Worm (Caenorhabditis elegans) whole organism, L3 larva: ENCODE measurements around the gene zip-2.

Experiments
- R02D3.7 ChIP-seq: fragments of 150-350 bp; optimal IDR thresholded peaks from 2 replicates; lab custom pipeline; 2014; ENCODE audit warnings: missing biosample characterization, missing genetic modification characterization
- aly-2 ChIP-seq: fragments of 150-350 bp; optimal IDR thresholded peaks from 2 replicates; lab custom pipeline; 2014; ENCODE audit warnings: missing biosample characterization, missing genetic modification characterization
- ama-1 ChIP-seq: fragments of 150-350 bp; optimal IDR thresholded peaks from 2 replicates; lab custom pipeline; 2018
- ceh-16 ChIP-seq: sonication (generic microtip); optimal IDR thresholded peaks from 2 replicates; lab custom pipeline; 2017; ENCODE audit warnings: missing biosample characterization, missing genetic modification characterization
- ceh-28 ChIP-seq: fragments of 150-350 bp; optimal IDR thresholded peaks from 2 replicates; lab custom pipeline; 2014; ENCODE audit warnings: missing biosample characterization, missing genetic modification reagents, missing genetic modification characterization
- ceh-82 ChIP-seq: fragments of 150-350 bp; optimal IDR thresholded peaks from 2 replicates; lab custom pipeline; 2014; ENCODE audit warnings: missing biosample characterization, missing genetic modification characterization
- ceh-9 ChIP-seq: sonication (generic microtip); optimal IDR thresholded peaks from 2 replicates; lab custom pipeline; 2018; ENCODE audit warnings: missing biosample characterization, missing genetic modification characterization
- daf-12 ChIP-seq: fragments of 150-350 bp; optimal IDR thresholded peaks from 2 replicates; lab custom pipeline; 2014; ENCODE audit warnings: missing biosample characterization, missing genetic modification reagents, missing genetic modification characterization
- egl-27 ChIP-seq: sonication (generic microtip); optimal IDR thresholded peaks from 4 replicates; lab custom pipeline; 2017; ENCODE audit warnings: missing biosample characterization, missing genetic modification reagents, missing genetic modification characterization
- elt-1 ChIP-seq: fragments of 150-350 bp; optimal IDR thresholded peaks from 2 replicates; lab custom pipeline; 2014; ENCODE audit warnings: missing biosample characterization, missing genetic modification characterization
- elt-2 ChIP-seq: sonication (generic microtip); optimal IDR thresholded peaks from 2 replicates; lab custom pipeline; 2016; ENCODE audit warnings: missing genetic modification reagents, mild to moderate bottlenecking, missing genetic modification characterization, missing compliant biosample characterization
- eor-1 ChIP-seq, 2 experiments: fragments of 150-350 bp; optimal IDR thresholded peaks; 2 replicates each; lab custom pipeline; 2014 to 2018; ENCODE audit warnings: missing biosample characterization in 2 of 2, missing genetic modification characterization in 2 of 2
- fkh-10 ChIP-seq: sonication (generic microtip); optimal IDR thresholded peaks from 2 replicates; lab custom pipeline; 2017; ENCODE audit warnings: missing biosample characterization, missing genetic modification reagents, missing genetic modification characterization
- fos-1 ChIP-seq: fragments of 150-350 bp; optimal IDR thresholded peaks from 2 replicates; lab custom pipeline; 2014; ENCODE audit warnings: missing biosample characterization, missing genetic modification characterization
- hmg-11 ChIP-seq: sonication (generic microtip); optimal IDR thresholded peaks from 2 replicates; lab custom pipeline; 2016; ENCODE audit warnings: missing genetic modification characterization, missing compliant biosample characterization
- jun-1 ChIP-seq: fragments of 150-350 bp; optimal IDR thresholded peaks from 2 replicates; lab custom pipeline; 2014; ENCODE audit warnings: missing biosample characterization, missing genetic modification reagents, missing genetic modification characterization
- lin-15B ChIP-seq: fragments of 150-350 bp; optimal IDR thresholded peaks from 2 replicates; lab custom pipeline; 2014; ENCODE audit warnings: missing biosample characterization, missing genetic modification characterization
- lin-39 ChIP-seq: fragments of 150-350 bp; optimal IDR thresholded peaks from 2 replicates; lab custom pipeline; 2018; ENCODE audit warnings: missing biosample characterization, missing genetic modification reagents, missing genetic modification characterization
- lsy-12 ChIP-seq: sonication (generic microtip); optimal IDR thresholded peaks from 2 replicates; lab custom pipeline; 2016; ENCODE audit warnings: mild to moderate bottlenecking, missing genetic modification characterization, missing compliant biosample characterization
- mdl-1 ChIP-seq: fragments of 150-350 bp; optimal IDR thresholded peaks from 2 replicates; lab custom pipeline; 2014; ENCODE audit warnings: missing biosample characterization, missing genetic modification characterization
- mml-1 ChIP-seq: fragments of 150-350 bp; sonication (generic microtip); optimal IDR thresholded peaks from 3 replicates; lab custom pipeline; 2014; ENCODE audit warnings: missing biosample characterization, missing genetic modification characterization
- nfya-1 ChIP-seq: sonication (generic microtip); optimal IDR thresholded peaks from 2 replicates; lab custom pipeline; 2017; ENCODE audit warnings: missing genetic modification characterization, mild to moderate bottlenecking, missing compliant biosample characterization, antibody characterized with exemption, moderate library complexity; ENCODE audit not compliant: insufficient read depth
- nhr-11 ChIP-seq: fragments of 150-350 bp; optimal IDR thresholded peaks from 2 replicates; lab custom pipeline; 2014; ENCODE audit warnings: missing biosample characterization, missing genetic modification characterization
- nhr-12 ChIP-seq: fragments of 150-350 bp; optimal IDR thresholded peaks from 2 replicates; lab custom pipeline; 2014; ENCODE audit warnings: missing biosample characterization, missing genetic modification characterization
- nhr-23 ChIP-seq: fragments of 150-350 bp; optimal IDR thresholded peaks from 2 replicates; lab custom pipeline; 2014; ENCODE audit warnings: missing biosample characterization, missing genetic modification reagents, missing genetic modification characterization
- nhr-237 ChIP-seq: fragments of 150-350 bp; optimal IDR thresholded peaks from 2 replicates; lab custom pipeline; 2014; ENCODE audit warnings: missing biosample characterization, missing genetic modification characterization
- nhr-25 ChIP-seq: sonication (generic microtip); optimal IDR thresholded peaks from 2 replicates; lab custom pipeline; 2017; ENCODE audit warnings: missing biosample characterization, missing genetic modification characterization
- nhr-28 ChIP-seq: fragments of 150-350 bp; optimal IDR thresholded peaks from 2 replicates; lab custom pipeline; 2014; ENCODE audit warnings: missing biosample characterization, missing genetic modification characterization
- nhr-43 ChIP-seq: sonication (generic microtip); optimal IDR thresholded peaks from 2 replicates; lab custom pipeline; 2016; ENCODE audit warnings: mild to moderate bottlenecking, missing genetic modification characterization, missing compliant biosample characterization; ENCODE audit not compliant: poor library complexity, severe bottlenecking
- nhr-67 ChIP-seq: fragments of 150-350 bp; optimal IDR thresholded peaks from 2 replicates; lab custom pipeline; 2014; ENCODE audit warnings: missing biosample characterization, missing genetic modification characterization
- nhr-76 ChIP-seq: fragments of 150-350 bp; sonication (generic microtip); optimal IDR thresholded peaks from 5 replicates; lab custom pipeline; 2014; ENCODE audit warnings: missing biosample characterization, missing genetic modification characterization
- nhr-77 ChIP-seq: fragments of 150-350 bp; optimal IDR thresholded peaks from 2 replicates; lab custom pipeline; 2014; ENCODE audit warnings: missing biosample characterization, missing genetic modification characterization
- pha-4 ChIP-seq: fragments of 150-350 bp; optimal IDR thresholded peaks from 2 replicates; lab custom pipeline; 2014; ENCODE audit warnings: missing biosample characterization, missing genetic modification reagents, missing genetic modification characterization
- pqm-1 ChIP-seq: fragments of 150-350 bp; optimal IDR thresholded peaks from 2 replicates; lab custom pipeline; 2017; ENCODE audit warnings: missing biosample characterization, missing genetic modification characterization, inconsistent platforms
- skn-1 ChIP-seq: fragments of 150-350 bp; optimal IDR thresholded peaks from 2 replicates; lab custom pipeline; 2014; ENCODE audit warnings: missing biosample characterization, missing genetic modification characterization
- snpc-4 ChIP-seq: fragments of 150-350 bp; optimal IDR thresholded peaks from 2 replicates; lab custom pipeline; 2014; ENCODE audit warnings: missing biosample characterization, missing genetic modification characterization
- tbx-2 ChIP-seq: sonication (generic microtip); optimal IDR thresholded peaks from 2 replicates; lab custom pipeline; 2016; ENCODE audit warnings: mild to moderate bottlenecking, missing genetic modification characterization, missing compliant biosample characterization
- unc-39 ChIP-seq: sonication (generic microtip); optimal IDR thresholded peaks from 4 replicates; lab custom pipeline; 2017; ENCODE audit warnings: missing biosample characterization, missing genetic modification characterization
- unc-62 ChIP-seq: fragments of 150-350 bp; sonication (generic microtip); optimal IDR thresholded peaks from 4 replicates; lab custom pipeline; 2014; ENCODE audit warnings: missing biosample characterization, missing genetic modification reagents, missing genetic modification characterization
- zag-1 ChIP-seq: fragments of 150-350 bp; optimal IDR thresholded peaks from 2 replicates; lab custom pipeline; 2014; ENCODE audit warnings: missing biosample characterization, missing genetic modification characterization
- ztf-11 ChIP-seq: fragments of 150-350 bp; optimal IDR thresholded peaks from 2 replicates; lab custom pipeline; 2014; ENCODE audit warnings: missing biosample characterization, missing genetic modification characterization
- ztf-4 ChIP-seq: fragments of 150-350 bp; optimal IDR thresholded peaks from 2 replicates; lab custom pipeline; 2014; ENCODE audit warnings: missing biosample characterization, missing genetic modification characterization

zip-2 gene

DNA sequence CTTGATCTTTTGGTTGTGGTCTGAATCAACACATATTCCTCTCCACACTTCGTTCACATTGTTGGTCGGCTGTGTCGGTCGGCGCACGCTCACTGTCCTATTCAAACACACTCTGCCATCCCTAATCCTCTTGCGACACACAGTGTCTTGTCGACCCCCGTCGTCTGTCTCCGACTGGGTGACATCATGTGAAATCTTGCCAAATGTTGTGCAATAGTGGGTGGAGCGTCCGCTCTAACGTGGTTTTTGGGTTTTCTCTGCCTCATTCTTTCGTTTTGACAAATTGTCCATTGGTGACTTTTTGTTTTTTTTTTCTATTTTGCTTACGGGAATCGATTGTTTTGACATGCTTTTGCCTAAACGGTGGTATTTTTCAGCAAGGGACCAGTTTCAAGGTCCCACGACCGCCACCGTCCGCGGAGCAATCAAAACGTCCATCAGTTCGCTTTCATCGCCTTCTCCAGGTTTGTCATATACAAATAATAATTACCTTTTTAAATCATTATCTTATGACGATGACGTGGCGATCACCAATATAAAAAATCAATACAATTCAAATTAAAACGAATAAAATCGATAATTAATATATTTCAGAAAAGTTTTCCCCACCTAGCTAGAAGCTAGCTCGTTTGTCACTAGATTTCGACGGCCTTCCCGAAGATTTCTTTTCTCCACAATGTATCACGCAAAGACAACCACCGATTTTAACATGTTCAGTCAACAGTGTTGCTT lies 1.1 kb downstream of the zip-2 start (continued):
- TF ChIP-seq ceh-16 (tag; lab: Kevin White, UChicago) (no peak), nhr-43 (peak; percentile 88), elt-1 (tag; lab: Kevin White, UChicago) (peak; percentile 67), nhr-12 (tag; lab: Kevin White, UChicago) (no peak), nhr-28 (no peak), ama-1 (lab: Kevin White, UChicago) (peak; percentile 93), R02D3.7 (tag; lab: Kevin White, UChicago) (peak; percentile 77), nhr-237 (tag; lab: Kevin White, UChicago) (no peak), skn-1 (tag; lab: Kevin White, UChicago) (peak; percentile 81), mdl-1 (tag; lab: Kevin White, UChicago) (peak; percentile 82), aly-2 (tag; lab: Kevin White, UChicago) (no peak), ceh-82 (tag; lab: Kevin White, UChicago) (no peak)

DNA sequence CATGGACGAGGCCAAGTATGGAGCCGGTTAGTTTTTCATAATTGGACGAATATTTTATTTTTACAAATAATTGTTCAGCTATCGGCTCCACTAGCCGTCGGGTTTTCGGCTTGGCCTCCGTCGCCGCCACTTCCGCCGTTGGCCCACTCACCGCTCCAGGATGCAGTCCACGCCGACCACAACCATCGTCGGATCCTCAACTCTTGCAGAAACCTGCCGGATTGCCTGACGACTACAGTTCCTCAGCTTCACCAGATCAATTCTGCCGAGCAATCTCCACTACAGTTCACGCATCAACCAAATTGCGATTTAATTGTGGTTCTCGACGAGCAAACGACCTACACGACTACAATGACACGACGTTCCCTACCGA lies 1.6 kb downstream of the zip-2 start:
- TF ChIP-seq ceh-9 (tag; lab: Kevin White, UChicago) (no peak), unc-39 (tag; lab: Kevin White, UChicago) (no peak), ceh-82 (tag; lab: Kevin White, UChicago) (no peak), ztf-11 (tag; lab: Kevin White, UChicago) (no peak), nhr-11 (tag; lab: Kevin White, UChicago) (no peak), nhr-28 (no peak), lin-15B (tag; lab: Kevin White, UChicago) (no peak), egl-27 (tag; lab: Kevin White, UChicago) (no peak), nfya-1 (tag; lab: Kevin White, UChicago) (no peak), jun-1 (tag; lab: Kevin White, UChicago) (no peak), skn-1 (tag; lab: Kevin White, UChicago) (no peak)
- TF ChIP-seq, all 47 proteins: peak for 0

DNA sequence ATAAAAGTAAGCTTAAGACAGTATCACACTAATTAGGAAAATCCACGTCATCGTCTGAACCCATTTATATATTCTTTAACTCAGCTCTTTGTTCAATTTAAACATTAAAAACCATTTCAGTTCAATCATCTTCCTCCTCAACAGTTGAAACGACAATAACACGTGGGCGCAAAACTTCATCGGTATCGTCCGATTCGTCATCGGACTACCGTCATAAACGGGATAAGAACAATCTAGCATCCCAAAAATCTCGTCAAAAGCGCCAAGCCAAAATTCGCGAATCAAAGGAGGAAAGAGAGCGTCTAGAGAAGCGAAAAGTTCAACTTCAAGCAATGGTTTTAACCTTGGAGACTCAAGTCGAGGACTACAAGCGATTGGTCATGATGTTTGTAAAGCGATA lies 2.4 kb downstream of the zip-2 start:
- TF ChIP-seq nhr-25 (tag; lab: Kevin White, UChicago) (peak; percentile 30), ama-1 (lab: Kevin White, UChicago) (peak; percentile 60), nhr-43 (peak; percentile 45), pqm-1 (tag; lab: Kevin White, UChicago) (no peak)
- TF ChIP-seq, all 47 proteins: peak for 3

DNA sequence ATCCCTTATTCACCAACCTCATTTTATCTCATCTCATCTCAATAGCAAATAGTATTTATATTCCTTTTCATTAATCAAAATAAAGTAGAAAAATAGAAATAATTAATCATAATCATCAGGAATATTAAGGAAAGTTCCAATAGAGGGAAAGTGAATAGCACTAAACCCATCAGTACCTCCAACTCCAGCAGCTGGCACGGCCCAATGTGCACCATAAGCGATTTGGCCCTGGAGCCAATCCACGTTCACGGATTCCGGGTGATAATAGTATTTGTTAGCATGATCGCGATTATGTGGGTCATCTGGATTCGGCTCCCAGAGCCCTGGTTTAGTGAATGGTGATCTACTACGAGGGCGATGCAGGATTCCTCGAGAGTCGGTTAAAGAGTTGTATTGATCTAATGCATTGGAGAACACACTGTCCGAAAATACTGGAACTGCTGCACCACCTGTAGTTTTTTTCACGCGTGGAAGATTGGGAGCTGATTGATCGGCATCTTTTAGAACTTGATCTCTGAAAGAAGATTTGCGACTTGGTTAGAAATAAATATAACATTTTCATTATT lies 3.0 kb downstream of the zip-2 start:
- peak; percentile 26 for TF ChIP-seq R02D3.7 (tag; lab: Kevin White, UChicago)
- peak; percentile 64 for TF ChIP-seq nhr-77 (tag; lab: Kevin White, UChicago)
- TF ChIP-seq lin-39 (tag; lab: Kevin White, UChicago): peak; percentile 20
- TF ChIP-seq mml-1 (tag; lab: Kevin White, UChicago): no peak
- TF ChIP-seq nfya-1 (tag; lab: Kevin White, UChicago): peak; percentile 38
- TF ChIP-seq fos-1 (tag; lab: Kevin White, UChicago): peak; percentile 84
- no peak for TF ChIP-seq lin-15B (tag; lab: Kevin White, UChicago)
- peak; percentile 61 for TF ChIP-seq jun-1 (tag; lab: Kevin White, UChicago)
- no peak for TF ChIP-seq snpc-4 (tag; lab: Kevin White, UChicago)
- no peak for TF ChIP-seq ztf-11 (tag; lab: Kevin White, UChicago)
- no peak for TF ChIP-seq nhr-23 (tag; lab: Kevin White, UChicago)
- TF ChIP-seq nhr-28: no peak
- peak; percentile 98 for TF ChIP-seq ama-1 (lab: Kevin White, UChicago)
- no peak for TF ChIP-seq eor-1 (tag; optimal IDR thresholded peaks at IDR 0.05; lab: Kevin White, UChicago)
- TF ChIP-seq ceh-28: peak; percentile 71
- TF ChIP-seq lsy-12 (tag; lab: Kevin White, UChicago): peak; percentile 97
- no peak for TF ChIP-seq nhr-11 (tag; lab: Kevin White, UChicago)
- peak; percentile 84 for TF ChIP-seq ztf-4 (tag; lab: Kevin White, UChicago)
- peak; percentile 31 for TF ChIP-seq unc-62 (GFP tag; lab: Kevin White, UChicago)
- peak; percentile 47 for TF ChIP-seq pha-4
- no peak for TF ChIP-seq egl-27 (tag; lab: Kevin White, UChicago)
- TF ChIP-seq ceh-82 (tag; lab: Kevin White, UChicago): peak; percentile 7
- TF ChIP-seq hmg-11 (tag; lab: Kevin White, UChicago): peak; percentile 42
- peak; percentile 42 for TF ChIP-seq zag-1 (tag; lab: Kevin White, UChicago)
- TF ChIP-seq unc-39 (tag; lab: Kevin White, UChicago): peak; percentile 43
- TF ChIP-seq elt-2 (tag; lab: Kevin White, UChicago): peak; percentile 61
- TF ChIP-seq elt-1 (tag; lab: Kevin White, UChicago): peak; percentile 61
- TF ChIP-seq nhr-76 (tag; lab: Kevin White, UChicago): peak; percentile 47
- TF ChIP-seq ceh-9 (tag; lab: Kevin White, UChicago): no peak
- no peak for TF ChIP-seq pqm-1 (tag; lab: Kevin White, UChicago)
- no peak for TF ChIP-seq nhr-67 (tag; lab: Kevin White, UChicago)
- TF ChIP-seq fkh-10: no peak
- no peak for TF ChIP-seq nhr-237 (tag; lab: Kevin White, UChicago)
- peak; percentile 62 for TF ChIP-seq nhr-25 (tag; lab: Kevin White, UChicago)
- TF ChIP-seq mdl-1 (tag; lab: Kevin White, UChicago): peak; percentile 7
- no peak for TF ChIP-seq daf-12
- peak; percentile 85 for TF ChIP-seq aly-2 (tag; lab: Kevin White, UChicago)
- peak; percentile 70 for TF ChIP-seq tbx-2 (tag; lab: Kevin White, UChicago)
- TF ChIP-seq nhr-12 (tag; lab: Kevin White, UChicago): no peak
